Fruit fly (Drosophila melanogaster) whole organism, prepupa: ENCODE data around the gene sgg.

Source experiments
- Blimp-1 ChIP-seq: fragments of 200-800 bp; sonication (Bioruptor generic); optimal IDR thresholded peaks from 3 replicates; lab custom pipeline; 2017; ENCODE audit warnings: missing biosample characterization, missing genetic modification characterization, mild to moderate bottlenecking, moderate library complexity, missing genetic modification reagents
- CG10669 ChIP-seq: fragments of 200-800 bp; sonication (Bioruptor generic); optimal IDR thresholded peaks from 3 replicates; lab custom pipeline; 2018; ENCODE audit warnings: missing biosample characterization, mild to moderate bottlenecking, missing genetic modification characterization, moderate library complexity
- CG11762 ChIP-seq: fragments of 200-800 bp; sonication (Bioruptor generic); optimal IDR thresholded peaks from 3 replicates; lab custom pipeline; 2016; ENCODE audit warnings: missing biosample characterization, missing genetic modification characterization; ENCODE audit not compliant: insufficient read depth
- CG11902 ChIP-seq: fragments of 200-800 bp; sonication (Bioruptor generic); optimal IDR thresholded peaks from 3 replicates; lab custom pipeline; 2016; ENCODE audit warnings: missing biosample characterization, missing genetic modification characterization
- CG15336 ChIP-seq: fragments of 200-800 bp; sonication (Bioruptor generic); IDR thresholded peaks from 2 replicates; pipeline ENCODE4 v1.3.6; 2022; ENCODE audit warnings: missing biosample characterization, missing genetic modification characterization
- CG1621 ChIP-seq: fragments of 200-800 bp; sonication (Bioruptor generic); optimal IDR thresholded peaks from 3 replicates; lab custom pipeline; 2018; ENCODE audit warnings: missing biosample characterization, mild to moderate bottlenecking, missing genetic modification characterization
- CG16779 ChIP-seq: fragments of 200-800 bp; sonication (Bioruptor generic); optimal IDR thresholded peaks from 3 replicates; lab custom pipeline; 2017; ENCODE audit warnings: missing biosample characterization, mild to moderate bottlenecking, missing genetic modification characterization
- CG3032 ChIP-seq: fragments of 200-800 bp; optimal IDR thresholded peaks from 2 replicates; lab custom pipeline; 2019; ENCODE audit warnings: missing biosample characterization, mild to moderate bottlenecking, missing genetic modification characterization, moderate library complexity
- CG31627 ChIP-seq: fragments of 200-800 bp; sonication (Bioruptor generic); optimal IDR thresholded peaks from 3 replicates; lab custom pipeline; 2016; ENCODE audit warnings: missing biosample characterization, missing genetic modification characterization
- CG32006 ChIP-seq: fragments of 200-800 bp; sonication (Bioruptor generic); optimal IDR thresholded peaks from 3 replicates; lab custom pipeline; 2017; ENCODE audit warnings: missing biosample characterization, mild to moderate bottlenecking, missing genetic modification characterization
- CG34406 ChIP-seq: fragments of 200-800 bp; sonication (Bioruptor generic); optimal IDR thresholded peaks from 3 replicates; lab custom pipeline; 2016; ENCODE audit warnings: missing biosample characterization, missing genetic modification characterization
- CG3919 ChIP-seq: fragments of 200-800 bp; sonication (Bioruptor generic); optimal IDR thresholded peaks from 3 replicates; lab custom pipeline; 2016; ENCODE audit warnings: missing biosample characterization, missing genetic modification characterization
- CG4318 ChIP-seq: fragments of 200-800 bp; sonication (Bioruptor generic); optimal IDR thresholded peaks from 3 replicates; lab custom pipeline; 2017; ENCODE audit warnings: missing biosample characterization, mild to moderate bottlenecking, missing genetic modification characterization
- CG6276 ChIP-seq: fragments of 200-800 bp; sonication (Bioruptor generic); optimal IDR thresholded peaks from 2 replicates; lab custom pipeline; 2017; ENCODE audit warnings: missing biosample characterization, mild to moderate bottlenecking, missing genetic modification characterization
- CG6792 ChIP-seq: fragments of 200-800 bp; sonication (Bioruptor generic); optimal IDR thresholded peaks from 3 replicates; lab custom pipeline; 2016; ENCODE audit warnings: missing biosample characterization, missing genetic modification characterization
- CG6854 ChIP-seq: fragments of 200-800 bp; sonication (Bioruptor generic); optimal IDR thresholded peaks from 2 replicates; lab custom pipeline; 2017; ENCODE audit warnings: missing biosample characterization, mild to moderate bottlenecking, missing genetic modification characterization
- CG7368 ChIP-seq: fragments of 200-800 bp; sonication (Bioruptor generic); optimal IDR thresholded peaks from 3 replicates; lab custom pipeline; 2016; ENCODE audit warnings: missing biosample characterization, missing genetic modification characterization
- CG8319 ChIP-seq: fragments of 200-800 bp; sonication (Bioruptor generic); optimal IDR thresholded peaks from 3 replicates; lab custom pipeline; 2016; ENCODE audit warnings: missing biosample characterization, missing genetic modification characterization
- CG8632 ChIP-seq: fragments of 200-800 bp; sonication (Bioruptor generic); optimal IDR thresholded peaks from 3 replicates; lab custom pipeline; 2016; ENCODE audit warnings: missing biosample characterization, missing genetic modification characterization
- CG9139 ChIP-seq: fragments of 200-800 bp; sonication (Bioruptor generic); optimal IDR thresholded peaks from 3 replicates; lab custom pipeline; 2017; ENCODE audit warnings: missing biosample characterization, mild to moderate bottlenecking, missing genetic modification characterization
- Eip75B ChIP-seq: fragments of 200-800 bp; sonication (Bioruptor generic); optimal IDR thresholded peaks from 3 replicates; lab custom pipeline; 2016; ENCODE audit warnings: missing biosample characterization, missing genetic modification characterization
- Eip78C ChIP-seq: fragments of 200-800 bp; sonication (Bioruptor generic); peaks from one replicate; lab custom pipeline; 2016; ENCODE audit warnings: missing biosample characterization, missing genetic modification characterization
- Eip93F ChIP-seq: fragments of 200-800 bp; sonication (Bioruptor generic); optimal IDR thresholded peaks from 2 replicates; lab custom pipeline; 2016; ENCODE audit warnings: missing biosample characterization, mild to moderate bottlenecking, missing genetic modification characterization
- Ets21C ChIP-seq: fragments of 200-800 bp; sonication (Bioruptor generic); optimal IDR thresholded peaks from 3 replicates; lab custom pipeline; 2016; ENCODE audit warnings: missing biosample characterization, missing genetic modification characterization
- Ets96B ChIP-seq: fragments of 200-800 bp; optimal IDR thresholded peaks from 2 replicates; lab custom pipeline; 2019; ENCODE audit warnings: missing biosample characterization, mild to moderate bottlenecking, missing genetic modification characterization, moderate library complexity
- Gug ChIP-seq: fragments of 200-800 bp; sonication (Bioruptor generic); IDR thresholded peaks from 2 replicates; pipeline ENCODE4 v1.3.6; 2022; ENCODE audit warnings: missing biosample characterization, missing genetic modification characterization
- Hr38 ChIP-seq: sonication (Bioruptor generic); optimal IDR thresholded peaks from 2 replicates; lab custom pipeline; 2016; ENCODE audit warnings: missing biosample characterization, missing genetic modification characterization
- Hr4 ChIP-seq: fragments of 200-800 bp; sonication (Bioruptor generic); optimal IDR thresholded peaks from 3 replicates; lab custom pipeline; 2016; ENCODE audit warnings: missing biosample characterization, missing genetic modification characterization
- Lpt ChIP-seq: fragments of 200-800 bp; sonication (Bioruptor generic); optimal IDR thresholded peaks from 3 replicates; lab custom pipeline; 2016; ENCODE audit warnings: missing biosample characterization, missing genetic modification characterization
- Met ChIP-seq: fragments of 200-800 bp; sonication (Bioruptor generic); optimal IDR thresholded peaks from 3 replicates; lab custom pipeline; 2016; ENCODE audit warnings: missing biosample characterization, missing genetic modification characterization
- OdsH ChIP-seq: fragments of 200-800 bp; sonication (Bioruptor generic); optimal IDR thresholded peaks from 3 replicates; lab custom pipeline; 2016; ENCODE audit warnings: missing biosample characterization, missing genetic modification characterization
- Smox ChIP-seq: fragments of 200-800 bp; sonication (Bioruptor generic); optimal IDR thresholded peaks from 3 replicates; lab custom pipeline; 2016; ENCODE audit warnings: missing biosample characterization, missing genetic modification characterization
- Sox102F ChIP-seq: fragments of 200-800 bp; sonication (Bioruptor generic); optimal IDR thresholded peaks from 2 replicates; lab custom pipeline; 2016; ENCODE audit warnings: missing biosample characterization, mild to moderate bottlenecking, missing genetic modification characterization
- Sox14 ChIP-seq: fragments of 200-800 bp; sonication (Bioruptor generic); optimal IDR thresholded peaks from 3 replicates; lab custom pipeline; 2016; ENCODE audit warnings: missing biosample characterization, missing genetic modification characterization
- Sox15 ChIP-seq: fragments of 200-800 bp; sonication (Bioruptor generic); optimal IDR thresholded peaks from 3 replicates; lab custom pipeline; 2016; ENCODE audit warnings: missing biosample characterization, missing genetic modification characterization
- achi ChIP-seq: fragments of 200-800 bp; sonication (Bioruptor generic); optimal IDR thresholded peaks from 3 replicates; lab custom pipeline; 2016; ENCODE audit warnings: missing biosample characterization, missing genetic modification characterization
- cyc ChIP-seq: fragments of 200-800 bp; sonication (Bioruptor generic); optimal IDR thresholded peaks from 3 replicates; lab custom pipeline; 2016; ENCODE audit warnings: missing biosample characterization, missing genetic modification characterization
- dac ChIP-seq: fragments of 200-800 bp; sonication (Bioruptor generic); optimal IDR thresholded peaks from 2 replicates; lab custom pipeline; 2017; ENCODE audit warnings: missing biosample characterization, mild to moderate bottlenecking, missing genetic modification characterization
- dsx ChIP-seq: fragments of 200-800 bp; optimal IDR thresholded peaks from 3 replicates; lab custom pipeline; 2019; ENCODE audit warnings: missing biosample characterization, mild to moderate bottlenecking, missing genetic modification characterization, moderate library complexity; ENCODE audit not compliant: poor library complexity, severe bottlenecking
- fd59A ChIP-seq: fragments of 200-800 bp; sonication (Bioruptor generic); optimal IDR thresholded peaks from 2 replicates; lab custom pipeline; 2017; ENCODE audit warnings: missing biosample characterization, mild to moderate bottlenecking, missing genetic modification characterization, missing genetic modification reagents
- lz ChIP-seq: fragments of 200-800 bp; sonication (Bioruptor generic); optimal IDR thresholded peaks from 3 replicates; lab custom pipeline; 2016; ENCODE audit warnings: missing biosample characterization, missing genetic modification characterization
- net ChIP-seq: fragments of 200-800 bp; sonication (Bioruptor generic); optimal IDR thresholded peaks from 3 replicates; lab custom pipeline; 2016; ENCODE audit warnings: missing biosample characterization, missing genetic modification characterization
- pdm3 ChIP-seq: fragments of 200-800 bp; sonication (Bioruptor generic); optimal IDR thresholded peaks from 3 replicates; lab custom pipeline; 2016; ENCODE audit warnings: missing biosample characterization, missing genetic modification characterization
- salr ChIP-seq, 2 experiments: fragments of 200-800 bp; sonication (Bioruptor generic); optimal IDR thresholded peaks; 3 replicates each; lab custom pipeline; 2016 to 2018; ENCODE audit warnings: missing biosample characterization in 2 of 2, missing genetic modification characterization in 2 of 2, mild to moderate bottlenecking in 1 of 2
- spab ChIP-seq: fragments of 200-800 bp; sonication (Bioruptor generic); optimal IDR thresholded peaks from 2 replicates; lab custom pipeline; 2017; ENCODE audit warnings: missing biosample characterization, mild to moderate bottlenecking, missing genetic modification characterization, missing genetic modification reagents
- ss ChIP-seq, 2 experiments: fragments of 200-800 bp; sonication (Bioruptor generic); optimal IDR thresholded peaks; 2 replicates in 1 of 2; 3 replicates in 1 of 2; lab custom pipeline; 2017 to 2018; ENCODE audit warnings: mild to moderate bottlenecking in 2 of 2, missing biosample characterization in 2 of 2, missing genetic modification characterization in 2 of 2, moderate library complexity in 1 of 2
- svp ChIP-seq: fragments of 200-800 bp; sonication (Bioruptor generic); peaks from one replicate; lab custom pipeline; 2016; ENCODE audit warnings: missing biosample characterization, missing genetic modification characterization
- vri ChIP-seq: fragments of 200-800 bp; sonication (Bioruptor generic); optimal IDR thresholded peaks from 3 replicates; lab custom pipeline; 2016; ENCODE audit warnings: missing biosample characterization, mild to moderate bottlenecking, missing genetic modification characterization

The sgg gene

DNA sequence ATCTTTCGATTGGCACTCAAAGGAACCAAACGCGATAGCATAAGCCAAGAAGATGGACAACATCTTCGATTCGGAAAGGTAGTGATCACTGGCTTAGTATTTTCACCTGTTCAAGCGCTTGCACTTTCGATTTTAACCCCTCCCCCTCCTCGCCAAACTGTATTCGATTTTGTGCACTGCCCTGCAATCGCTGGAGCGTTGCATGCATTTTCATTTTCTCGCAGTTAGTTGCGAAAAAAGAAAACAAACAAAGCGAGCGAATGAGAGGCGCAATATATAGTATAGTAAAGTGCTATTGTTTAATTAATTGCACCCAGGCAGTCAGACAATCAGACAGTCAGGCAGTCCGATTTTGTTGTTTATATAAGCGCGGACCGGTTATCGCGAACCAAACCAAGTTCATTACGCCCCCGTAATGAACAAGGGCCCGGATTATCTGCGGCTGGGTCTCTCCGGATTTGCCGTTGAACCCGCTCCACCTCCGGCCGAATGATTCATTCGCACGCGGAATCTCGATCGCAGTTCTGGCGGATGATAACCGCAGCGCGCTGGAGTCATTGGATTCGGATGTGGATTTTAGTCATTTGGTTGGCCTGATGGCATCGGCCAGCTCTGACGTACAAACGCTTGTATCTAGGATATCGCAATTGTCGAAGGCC is 40.5 kb upstream of the sgg start:
- no peak for TF ChIP-seq Ets21C (GFP tag; lab: Kevin White, UChicago)
- TF ChIP-seq CG15336, result no peak
- TF ChIP-seq CG34406 (GFP tag; lab: Kevin White, UChicago), result no peak
- peak; percentile 12 for TF ChIP-seq Blimp-1 (GFP tag; lab: Kevin White, UChicago)
- TF ChIP-seq Eip78C (GFP tag; lab: Kevin White, UChicago), result peak; percentile 56
- TF ChIP-seq CG31627, result no peak
- no peak for TF ChIP-seq ss (GFP tag; optimal IDR thresholded peaks at IDR 0.05; lab: Kevin White, UChicago)

dm6 chrX:2593753-2594096 is 40.0 kb upstream of the sgg start:
- TF ChIP-seq CG1621 (tag; lab: Kevin White, UChicago), result peak; percentile 82
- TF ChIP-seq CG6276 (GFP tag; lab: Kevin White, UChicago), result peak; percentile 85
- peak; percentile 90 for TF ChIP-seq CG34406 (GFP tag; lab: Kevin White, UChicago)
- TF ChIP-seq lz, result peak; percentile 95
- TF ChIP-seq dac, result peak; percentile 61
- peak; percentile 83 for TF ChIP-seq CG11762 (GFP tag; lab: Kevin White, UChicago)
- peak; percentile 88 for TF ChIP-seq net
- TF ChIP-seq Hr38 (GFP tag; lab: Kevin White, UChicago), result peak; percentile 6
- TF ChIP-seq Ets21C (GFP tag; lab: Kevin White, UChicago), result peak; percentile 93
- peak; percentile 91 for TF ChIP-seq Eip75B
- peak; percentile 93 for TF ChIP-seq CG6792 (GFP tag; lab: Kevin White, UChicago)
- TF ChIP-seq Eip78C (GFP tag; lab: Kevin White, UChicago), result peak; percentile 96
- TF ChIP-seq CG7368 (GFP tag; lab: Kevin White, UChicago), result peak; percentile 95
- TF ChIP-seq CG32006 (GFP tag; lab: Kevin White, UChicago), result peak; percentile 86
- TF ChIP-seq CG16779 (tag; lab: Kevin White, UChicago), result peak; percentile 68
- peak; percentile 94 for TF ChIP-seq Eip93F (GFP tag; lab: Kevin White, UChicago)
- peak; percentile 92 for TF ChIP-seq pdm3 (GFP tag; lab: Kevin White, UChicago)
- TF ChIP-seq achi (GFP tag; lab: Kevin White, UChicago), result peak; percentile 88
- peak; percentile 78 for TF ChIP-seq CG3032 (tag; lab: Kevin White, UChicago)
- peak; percentile 96 for TF ChIP-seq CG31627
- TF ChIP-seq CG8319 (GFP tag; lab: Kevin White, UChicago), result peak; percentile 85
- peak; percentile 84 for TF ChIP-seq CG15336
- peak; percentile 88 for TF ChIP-seq CG10669
- peak; percentile 91 for TF ChIP-seq CG8632 (GFP tag; lab: Kevin White, UChicago)
- TF ChIP-seq Met, result peak; percentile 93
- TF ChIP-seq salr (GFP tag; optimal IDR thresholded peaks at IDR 0.05; lab: Kevin White, UChicago), result peak in 1 of 2 experiments; percentile 79
- peak; percentile 89 for TF ChIP-seq Hr4 (GFP tag; lab: Kevin White, UChicago)
- peak; percentile 78 for TF ChIP-seq dsx
- peak; percentile 92 for TF ChIP-seq OdsH (GFP tag; lab: Kevin White, UChicago)
- TF ChIP-seq Smox, result peak; percentile 94
- TF ChIP-seq CG3919 (GFP tag; lab: Kevin White, UChicago), result peak; percentile 95
- peak; percentile 83 for TF ChIP-seq fd59A (GFP tag; lab: Kevin White, UChicago)
- TF ChIP-seq spab (GFP tag; lab: Kevin White, UChicago), result peak; percentile 82
- TF ChIP-seq CG4318 (GFP tag; lab: Kevin White, UChicago), result peak; percentile 74
- peak; percentile 94 for TF ChIP-seq vri (GFP tag; lab: Kevin White, UChicago)
- TF ChIP-seq Sox14, result peak; percentile 94
- TF ChIP-seq Blimp-1 (GFP tag; lab: Kevin White, UChicago), result peak; percentile 79
- peak; percentile 72 for TF ChIP-seq Lpt (GFP tag; lab: Kevin White, UChicago)
- peak; percentile 99 for TF ChIP-seq svp (GFP tag; lab: Kevin White, UChicago)
- peak; percentile 97 for TF ChIP-seq cyc (GFP tag; lab: Kevin White, UChicago)
- peak; percentile 90 for TF ChIP-seq Gug (GFP tag; lab: Robert Waterston, UW)
- peak; percentile 90 for TF ChIP-seq Sox102F
- TF ChIP-seq ss (GFP tag; optimal IDR thresholded peaks at IDR 0.05; lab: Kevin White, UChicago), result peak; percentile 66 to 88
- TF ChIP-seq Ets96B (tag; lab: Kevin White, UChicago), result peak; percentile 85
- peak; percentile 84 for TF ChIP-seq CG6854 (GFP tag; lab: Kevin White, UChicago)
- peak; percentile 93 for TF ChIP-seq Sox15
- peak; percentile 96 for TF ChIP-seq CG11902 (GFP tag; lab: Kevin White, UChicago)
- peak; percentile 80 for TF ChIP-seq CG9139 (GFP tag; lab: Kevin White, UChicago)
